Worm (Caenorhabditis elegans): ENCODE data around the gene sel-5.

sel-5 gene

DNA sequence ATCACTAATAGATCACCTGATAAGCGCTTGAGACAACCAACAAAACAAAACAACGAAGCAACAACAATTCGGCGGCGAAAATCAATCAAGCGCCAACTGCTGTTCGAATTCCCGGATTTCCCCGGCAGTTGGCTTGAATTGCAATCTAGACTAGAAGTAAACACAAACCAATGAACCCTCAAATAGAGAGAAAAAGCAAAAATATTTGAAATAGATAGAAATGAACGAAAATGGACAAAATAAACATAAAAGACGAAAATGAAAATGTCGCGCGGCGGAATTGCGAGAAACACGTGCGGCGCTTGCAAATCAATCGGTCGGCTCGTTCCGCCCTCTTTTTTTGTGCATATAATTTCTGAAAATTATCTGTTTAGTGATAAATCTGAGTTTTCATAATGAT is 9.8 kb downstream of the sel-5 start, which contains the start of gene idhg-1 (continued):
- TF ChIP-seq ekl-4 (GFP tag; IDR thresholded peaks at IDR 0.05), result 0 out of 2 replicates have a peak, but pooled peaks have one; percentile 26
- TF ChIP-seq ceh-100 (GFP tag; IDR thresholded peaks at IDR 0.05), result peak; percentile 46; the same call in 1 of the 2 replicates
- TF ChIP-seq nhr-27 (tag; optimal IDR thresholded peaks at IDR 0.05), result no peak
- TF ChIP-seq efl-1 (GFP tag; optimal IDR thresholded peaks at IDR 0.05), result peak; percentile 7
- peak in 1 of 2 experiments; percentile 11 for TF ChIP-seq let-607 (tag; optimal IDR thresholded peaks at IDR 0.05)
- peak; percentile 80 for TF ChIP-seq him-1 (tag; optimal IDR thresholded peaks at IDR 0.05)
- peak; percentile 34 for TF ChIP-seq ceh-27 (GFP tag; optimal IDR thresholded peaks at IDR 0.05)
- no peak for TF ChIP-seq ceh-40 (GFP tag; IDR thresholded peaks at IDR 0.05)
- no peak for TF ChIP-seq cebp-1 (GFP tag; IDR thresholded peaks at IDR 0.05)
- peak; percentile 71 for TF ChIP-seq cebp-1 (tag; optimal IDR thresholded peaks at IDR 0.05)
- TF ChIP-seq nfyb-1 (GFP tag; IDR thresholded peaks at IDR 0.05), result peak; percentile 64
- no peak for TF ChIP-seq C06A6.2 (GFP tag; conservative IDR thresholded peaks at IDR 0.05)
- TF ChIP-seq tbp1 (GFP tag; optimal IDR thresholded peaks at IDR 0.05), result peak; percentile 53
- TF ChIP-seq F52B5.7 (tag; optimal IDR thresholded peaks at IDR 0.05), result no peak
- peak; percentile 42 for TF ChIP-seq lsl-1 (GFP tag; optimal IDR thresholded peaks at IDR 0.05)
- peak; percentile 8 for TF ChIP-seq F22D6.2 (tag; optimal IDR thresholded peaks at IDR 0.05)
- TF ChIP-seq nhr-90 (tag; optimal IDR thresholded peaks at IDR 0.05), result no peak
- TF ChIP-seq F23B12.7 (tag; optimal IDR thresholded peaks at IDR 0.05; ENCODE audit: insufficient read depth), result peak; percentile 19
- TF ChIP-seq ceh-58 (GFP tag; IDR thresholded peaks at IDR 0.05), result no peak
- no peak for TF ChIP-seq lsy-27 (tag; optimal IDR thresholded peaks at IDR 0.05; ENCODE audit: borderline replicate concordance, insufficient read depth)
- no peak for TF ChIP-seq chd-7 (tag; optimal IDR thresholded peaks at IDR 0.05)
- TF ChIP-seq nfya-1 (tag; optimal IDR thresholded peaks at IDR 0.05; ENCODE audit: borderline replicate concordance, insufficient read depth), result no peak
- no peak for TF ChIP-seq aptf-2 (GFP tag; conservative IDR thresholded peaks at IDR 0.05)
- TF ChIP-seq mel-28 (tag; optimal IDR thresholded peaks at IDR 0.05; ENCODE audit: borderline replicate concordance), result no peak
- TF ChIP-seq dox-1 (GFP tag; IDR thresholded peaks at IDR 0.05), result peak; percentile 71; the same call in 1 of the 2 replicates
- no peak for TF ChIP-seq F39B2.1 (GFP tag; IDR thresholded peaks at IDR 0.05)
- TF ChIP-seq sea-2 (GFP tag; IDR thresholded peaks at IDR 0.05), result no peak
- TF ChIP-seq attf-6 (GFP tag; IDR thresholded peaks at IDR 0.05), result no peak
- peak; percentile 59 for TF ChIP-seq nhr-80 (tag; optimal IDR thresholded peaks at IDR 0.05)
- TF ChIP-seq nhr-120 (GFP tag; IDR thresholded peaks at IDR 0.05), result no peak
- no peak for TF ChIP-seq F37B4.10 (GFP tag; IDR thresholded peaks at IDR 0.05)
- TF ChIP-seq attf-5 (GFP tag; optimal IDR thresholded peaks at IDR 0.05), result peak; percentile 78
- TF ChIP-seq lag-1 (GFP tag; IDR thresholded peaks at IDR 0.05), result no peak
- TF ChIP-seq egl-44 (GFP tag; IDR thresholded peaks at IDR 0.05), result 0 out of 2 replicates have a peak, but pooled peaks have one; percentile 55
- TF ChIP-seq hmg-1.2 (GFP tag; IDR thresholded peaks at IDR 0.05), result peak; percentile 61
- TF ChIP-seq egrh-3 (GFP tag; IDR thresholded peaks at IDR 0.05), result no peak
- TF ChIP-seq ztf-18 (tag; optimal IDR thresholded peaks at IDR 0.05), result peak; percentile 51
- no peak for TF ChIP-seq madf-8 (GFP tag; conservative IDR thresholded peaks at IDR 0.05)
- TF ChIP-seq fkh-3 (tag; optimal IDR thresholded peaks at IDR 0.05), result no peak
- TF ChIP-seq hlh-12 (tag; optimal IDR thresholded peaks at IDR 0.05), result no peak
- peak; percentile 53 for TF ChIP-seq madf-10 (tag; optimal IDR thresholded peaks at IDR 0.05)
- no peak for TF ChIP-seq repo-1 (tag; optimal IDR thresholded peaks at IDR 0.05)
- peak; percentile 55 for TF ChIP-seq lin-54 (GFP tag; optimal IDR thresholded peaks at IDR 0.05)
- TF ChIP-seq ets-4 (GFP tag; optimal IDR thresholded peaks at IDR 0.05), result no peak
- 0 out of 2 replicates have a peak, but pooled peaks have one; percentile 64 for TF ChIP-seq hmg-20 (GFP tag; IDR thresholded peaks at IDR 0.05)

Data from whole organism, young adult.